Worm (Caenorhabditis elegans): ENCODE data around the gene nhr-196.
"Not testable (repeated sequence)": the region's sequence is repeated elsewhere in the genome, so short reads cannot be mapped to it uniquely, and the experiment has no call there.

Gene nhr-196

ce11 chrV:15647536-15648085 lies 37.9 kb upstream of the nhr-196 start, which contains the start of the genes C55A1.7 and C55A1.6:
TSS of gene C55A1.7 (minus strand) at chrV:15647636.
TSS of gene C55A1.6 (plus strand) at chrV:15648035.
- not testable (repeated sequence) for TF ChIP-seq hpl-2 (GFP tag; optimal IDR thresholded peaks at IDR 0.05); efl-1 (optimal IDR thresholded peaks at IDR 0.05); efl-1 (GFP tag; optimal IDR thresholded peaks at IDR 0.05 in 1 of 2); nhr-85 (tag)

ce11 chrV:15650167-15650566 lies 35.3 kb upstream of the nhr-196 start, which contains the start of gene sru-42:
TSS of gene sru-42 (plus strand) at chrV:15650467.
- TF ChIP-seq hpl-2 (GFP tag; optimal IDR thresholded peaks at IDR 0.05) (no peak), lsy-2 (tag; optimal IDR thresholded peaks at IDR 0.05) (no peak), ztf-11 (tag; optimal IDR thresholded peaks at IDR 0.05) (no peak), nhr-47 (tag; optimal IDR thresholded peaks at IDR 0.05) (no peak), fkh-8 (tag; optimal IDR thresholded peaks at IDR 0.05) (peak; percentile 11), ceh-82 (tag; optimal IDR thresholded peaks at IDR 0.05) (no peak)

- TF ChIP-seq efl-3 (GFP tag; optimal IDR thresholded peaks at IDR 0.05) (no peak), efl-1 (optimal IDR thresholded peaks at IDR 0.05) (no peak), efl-1 (GFP tag; optimal IDR thresholded peaks at IDR 0.05 in 1 of 2) (peak in 1 of 2 experiments; percentile 81), isw-1 (GFP tag; IDR thresholded peaks at IDR 0.05) (no peak), xbp-1 (tag; optimal IDR thresholded peaks at IDR 0.05) (no peak), zip-4 (GFP tag; optimal IDR thresholded peaks at IDR 0.05) (no peak), zag-1 (tag; optimal IDR thresholded peaks at IDR 0.05) (no peak), skn-1 (tag; optimal IDR thresholded peaks at IDR 0.05) (no peak), irx-1 (tag; optimal IDR thresholded peaks at IDR 0.05) (no peak), grh-1 (GFP tag; IDR thresholded peaks at IDR 0.05) (no peak), lin-14 (GFP tag; optimal IDR thresholded peaks at IDR 0.05) (no peak), elt-2 (tag; optimal IDR thresholded peaks at IDR 0.05) (no peak), nhr-85 (tag) (peak; percentile 65), egl-27 (tag; optimal IDR thresholded peaks at IDR 0.05) (no peak)
Measured at ce11 chrV:15652147-15652546, 33.4 kb upstream of the nhr-196 start.

- TF ChIP-seq hpl-2 (GFP tag; optimal IDR thresholded peaks at IDR 0.05), result no peak
- no peak for TF ChIP-seq unc-130 (tag; optimal IDR thresholded peaks at IDR 0.05)
Measured at ce11 chrV:15654124-15654523, 31.4 kb upstream of the nhr-196 start, which contains the start of gene F53E4.2. TSS of gene F53E4.2 (plus strand) at chrV:15654424.

- TF ChIP-seq xbp-1 (tag; optimal IDR thresholded peaks at IDR 0.05) (no peak), ztf-11 (tag; optimal IDR thresholded peaks at IDR 0.05) (no peak), nhr-77 (tag; optimal IDR thresholded peaks at IDR 0.05) (no peak), pqm-1 (tag; optimal IDR thresholded peaks at IDR 0.05) (no peak), rnt-1 (tag; optimal IDR thresholded peaks at IDR 0.05) (peak; percentile 72), grh-1 (GFP tag; IDR thresholded peaks at IDR 0.05) (no peak), zag-1 (tag; optimal IDR thresholded peaks at IDR 0.05) (no peak), nhr-19 (GFP tag; conservative IDR thresholded peaks at IDR 0.05) (peak; percentile 34; the same call in 1 of the 2 replicates), irx-1 (tag; optimal IDR thresholded peaks at IDR 0.05) (no peak), lin-14 (GFP tag; optimal IDR thresholded peaks at IDR 0.05) (peak; percentile 51), nhr-71 (tag; optimal IDR thresholded peaks at IDR 0.05) (peak; percentile 40), lsy-2 (tag; optimal IDR thresholded peaks at IDR 0.05) (peak in 1 of 2 experiments; percentile 24), snu-23 (GFP tag; optimal IDR thresholded peaks at IDR 0.05) (peak; percentile 5)
Measured at ce11 chrV:15658262-15659060, 27.1 kb upstream of the nhr-196 start.

ce11 chrV:15661003-15661402 lies 24.5 kb upstream of the nhr-196 start:
- TF ChIP-seq ztf-11 (tag; optimal IDR thresholded peaks at IDR 0.05) (no peak), mep-1 (tag; optimal IDR thresholded peaks at IDR 0.05) (no peak), unc-62 (GFP tag; optimal IDR thresholded peaks at IDR 0.05) (no peak), nhr-90 (tag; optimal IDR thresholded peaks at IDR 0.05; ENCODE audit: poor library complexity) (peak; percentile 10), nhr-76 (tag; optimal IDR thresholded peaks at IDR 0.05) (no peak), alr-1 (tag; optimal IDR thresholded peaks at IDR 0.05; ENCODE audit: borderline replicate concordance) (no peak), hlh-4 (tag; optimal IDR thresholded peaks at IDR 0.05) (no peak), dsc-1 (tag; optimal IDR thresholded peaks at IDR 0.05) (no peak), unc-30 (tag; optimal IDR thresholded peaks at IDR 0.05) (no peak), nhr-19 (GFP tag; conservative IDR thresholded peaks at IDR 0.05) (no peak), lin-13 (GFP tag; optimal IDR thresholded peaks at IDR 0.05) (peak; percentile 30), tlp-1 (tag; optimal IDR thresholded peaks at IDR 0.05) (no peak), ceh-82 (tag; optimal IDR thresholded peaks at IDR 0.05) (no peak), ceh-8 (GFP tag; optimal IDR thresholded peaks at IDR 0.05) (no peak), zag-1 (tag; optimal IDR thresholded peaks at IDR 0.05) (no peak), egl-27 (tag; optimal IDR thresholded peaks at IDR 0.05) (no peak), sup-37 (GFP tag; optimal IDR thresholded peaks at IDR 0.05) (no peak), snu-23 (GFP tag; optimal IDR thresholded peaks at IDR 0.05) (peak; percentile 15)
